Fruit fly (Drosophila melanogaster) whole organism, pupa: Measurements from ENCODE around the gene Cyp4c3.

Source experiments
- CG10348 ChIP-seq: fragments of 200-800 bp; sonication (Bioruptor generic); IDR thresholded peaks from 2 replicates; pipeline ENCODE4 v1.3.6; 2022; ENCODE audit warnings: missing biosample characterization, missing genetic modification characterization
- CG12605 ChIP-seq: fragments of 200-800 bp; sonication (Bioruptor generic); IDR thresholded peaks from 2 replicates; pipeline ENCODE4 v1.3.6; 2022; ENCODE audit warnings: missing biosample characterization, missing genetic modification characterization
- CG13204 ChIP-seq: fragments of 200-800 bp; sonication (Bioruptor generic); optimal IDR thresholded peaks from 2 replicates; lab custom pipeline; 2018; ENCODE audit warnings: missing biosample characterization, mild to moderate bottlenecking, missing genetic modification characterization, moderate library complexity
- CG14655 ChIP-seq: fragments of 200-800 bp; sonication (Bioruptor generic); optimal IDR thresholded peaks from 3 replicates; lab custom pipeline; 2017; ENCODE audit warnings: mild to moderate bottlenecking, missing biosample characterization, missing genetic modification reagents, missing genetic modification characterization
- CG15710 ChIP-seq: fragments of 200-800 bp; sonication (Bioruptor generic); optimal IDR thresholded peaks from 2 replicates; lab custom pipeline; 2018; ENCODE audit warnings: missing biosample characterization, mild to moderate bottlenecking, missing genetic modification characterization, moderate library complexity
- CG17806 ChIP-seq: fragments of 200-800 bp; sonication (Bioruptor generic); optimal IDR thresholded peaks from 2 replicates; lab custom pipeline; 2018; ENCODE audit warnings: missing biosample characterization, mild to moderate bottlenecking, missing genetic modification characterization, moderate library complexity
- CG32121 ChIP-seq: fragments of 200-800 bp; sonication (Bioruptor generic); IDR thresholded peaks from 2 replicates; pipeline ENCODE4 v1.3.6; 2022; ENCODE audit warnings: missing biosample characterization, missing genetic modification characterization
- CG34367 ChIP-seq: fragments of 200-800 bp; sonication (Bioruptor generic); optimal IDR thresholded peaks from 2 replicates; lab custom pipeline; 2018; ENCODE audit warnings: missing biosample characterization, mild to moderate bottlenecking, missing genetic modification characterization
- CG4496 ChIP-seq: fragments of 200-800 bp; sonication (Bioruptor generic); IDR thresholded peaks from 3 replicates; pipeline ENCODE4 v1.3.6; 2022; ENCODE audit warnings: missing biosample characterization, missing genetic modification characterization
- CG8159 ChIP-seq: fragments of 200-800 bp; sonication (Bioruptor generic); optimal IDR thresholded peaks from 3 replicates; lab custom pipeline; 2018; ENCODE audit warnings: missing biosample characterization, mild to moderate bottlenecking, missing genetic modification characterization, moderate library complexity
- CG8301 ChIP-seq: fragments of 200-800 bp; sonication (Bioruptor generic); optimal IDR thresholded peaks from 2 replicates; lab custom pipeline; 2018; ENCODE audit warnings: missing biosample characterization, mild to moderate bottlenecking, missing genetic modification characterization
- CG9948 ChIP-seq: fragments of 200-800 bp; sonication (Bioruptor generic); optimal IDR thresholded peaks from 2 replicates; lab custom pipeline; 2018; ENCODE audit warnings: missing biosample characterization, mild to moderate bottlenecking, missing genetic modification characterization, moderate library complexity
- D1 ChIP-seq: fragments of 200-800 bp; sonication (Bioruptor generic); optimal IDR thresholded peaks from 2 replicates; lab custom pipeline; 2018; ENCODE audit warnings: missing biosample characterization, mild to moderate bottlenecking, missing genetic modification characterization, moderate library complexity
- EcR ChIP-seq: fragments of 200-800 bp; sonication (Bioruptor generic); optimal IDR thresholded peaks from 3 replicates; lab custom pipeline; 2019; ENCODE audit warnings: missing biosample characterization, missing genetic modification characterization, mild to moderate bottlenecking, moderate library complexity, missing genetic modification reagents
- Ets98B ChIP-seq: fragments of 200-800 bp; sonication (Bioruptor generic); IDR thresholded peaks from 2 replicates; pipeline ENCODE4 v1.3.6; 2022; ENCODE audit warnings: missing biosample characterization, missing genetic modification characterization
- Pif1A ChIP-seq: fragments of 200-800 bp; sonication (Bioruptor generic); optimal IDR thresholded peaks from 3 replicates; lab custom pipeline; 2016; ENCODE audit warnings: missing biosample characterization, missing genetic modification characterization
- Pif1B ChIP-seq: fragments of 200-800 bp; sonication (Bioruptor generic); optimal IDR thresholded peaks from 3 replicates; lab custom pipeline; 2016; ENCODE audit warnings: missing biosample characterization, missing genetic modification characterization
- Snoo ChIP-seq: fragments of 200-800 bp; sonication (Bioruptor generic); optimal IDR thresholded peaks from 3 replicates; lab custom pipeline; 2017; ENCODE audit warnings: missing biosample characterization, mild to moderate bottlenecking, missing genetic modification characterization, inconsistent platforms
- fd96Ca ChIP-seq: fragments of 200-800 bp; sonication (Bioruptor generic); IDR thresholded peaks from 3 replicates; pipeline ENCODE4 v1.3.6; 2022; ENCODE audit warnings: missing biosample characterization, missing genetic modification characterization
- gl ChIP-seq: fragments of 200-800 bp; sonication (Bioruptor generic); optimal IDR thresholded peaks from 2 replicates; lab custom pipeline; 2018; ENCODE audit warnings: missing biosample characterization, mild to moderate bottlenecking, missing genetic modification characterization
- rn ChIP-seq: fragments of 200-800 bp; sonication (Bioruptor generic); IDR thresholded peaks from 2 replicates; pipeline ENCODE4 v1.3.6; 2022; ENCODE audit warnings: missing biosample characterization, missing genetic modification characterization

Gene Cyp4c3

DNA sequence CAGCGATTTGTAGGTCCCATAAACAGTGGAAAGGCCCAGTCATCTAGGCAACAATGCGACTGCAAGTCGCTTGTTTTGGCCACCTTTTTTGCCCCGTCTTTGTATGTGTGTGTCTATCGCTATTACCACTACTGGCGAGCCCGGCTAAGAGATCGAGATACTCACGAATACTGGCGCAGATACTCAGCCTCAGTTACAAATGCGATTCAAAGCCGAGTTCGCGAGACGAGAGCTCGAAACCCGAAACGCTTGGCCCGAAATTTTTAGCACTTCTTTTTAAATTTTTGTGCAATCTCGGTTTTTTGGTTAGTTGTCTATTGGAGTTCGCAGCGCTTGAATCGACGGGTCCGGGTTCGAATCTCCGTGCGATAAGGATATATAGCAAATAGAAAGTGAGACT, at the start of gene Cyp4c3:
Cyp4c3 (plus strand) TSS at position 301 of the 400 bp plus-strand sequence.
- TF ChIP-seq CG17806 (no peak), CG15710 (tag; lab: Kevin White, UChicago) (no peak), CG8159 (tag; lab: Kevin White, UChicago) (no peak), CG9948 (tag; lab: Kevin White, UChicago) (no peak), CG14655 (GFP tag; lab: Kevin White, UChicago) (no peak), gl (tag; lab: Kevin White, UChicago) (no peak), Pif1A (GFP tag; lab: Kevin White, UChicago) (no peak), CG32121 (GFP tag; lab: Robert Waterston, UW) (no peak), CG8301 (tag; lab: Kevin White, UChicago) (no peak), Ets98B (GFP tag; lab: Robert Waterston, UW) (no peak), EcR (GFP tag; lab: Kevin White, UChicago) (no peak)

dm6 chr3R:30844436-30844835, 49.4 kb upstream of the Cyp4c3 start:
- no peak for TF ChIP-seq CG8301 (tag; lab: Kevin White, UChicago)
- TF ChIP-seq CG12605 (GFP tag; lab: Robert Waterston, UW) = no peak
- no peak for TF ChIP-seq CG15710 (tag; lab: Kevin White, UChicago)
- TF ChIP-seq Pif1A (GFP tag; lab: Kevin White, UChicago) = no peak
- no peak for TF ChIP-seq CG4496 (GFP tag; lab: Robert Waterston, UW)
- no peak for TF ChIP-seq rn
- TF ChIP-seq CG8159 (tag; lab: Kevin White, UChicago) = no peak
- no peak for TF ChIP-seq CG17806
- TF ChIP-seq Ets98B (GFP tag; lab: Robert Waterston, UW) = no peak
- no peak for TF ChIP-seq fd96Ca
- no peak for TF ChIP-seq CG10348 (GFP tag; lab: Robert Waterston, UW)
- TF ChIP-seq Snoo (tag; lab: Kevin White, UChicago) = no peak
- no peak for TF ChIP-seq CG14655 (GFP tag; lab: Kevin White, UChicago)
- no peak for TF ChIP-seq CG32121 (GFP tag; lab: Robert Waterston, UW)
- TF ChIP-seq CG34367 (tag; lab: Kevin White, UChicago) = no peak
- TF ChIP-seq EcR (GFP tag; lab: Kevin White, UChicago) = no peak
- no peak for TF ChIP-seq Pif1B (GFP tag; lab: Kevin White, UChicago)

DNA sequence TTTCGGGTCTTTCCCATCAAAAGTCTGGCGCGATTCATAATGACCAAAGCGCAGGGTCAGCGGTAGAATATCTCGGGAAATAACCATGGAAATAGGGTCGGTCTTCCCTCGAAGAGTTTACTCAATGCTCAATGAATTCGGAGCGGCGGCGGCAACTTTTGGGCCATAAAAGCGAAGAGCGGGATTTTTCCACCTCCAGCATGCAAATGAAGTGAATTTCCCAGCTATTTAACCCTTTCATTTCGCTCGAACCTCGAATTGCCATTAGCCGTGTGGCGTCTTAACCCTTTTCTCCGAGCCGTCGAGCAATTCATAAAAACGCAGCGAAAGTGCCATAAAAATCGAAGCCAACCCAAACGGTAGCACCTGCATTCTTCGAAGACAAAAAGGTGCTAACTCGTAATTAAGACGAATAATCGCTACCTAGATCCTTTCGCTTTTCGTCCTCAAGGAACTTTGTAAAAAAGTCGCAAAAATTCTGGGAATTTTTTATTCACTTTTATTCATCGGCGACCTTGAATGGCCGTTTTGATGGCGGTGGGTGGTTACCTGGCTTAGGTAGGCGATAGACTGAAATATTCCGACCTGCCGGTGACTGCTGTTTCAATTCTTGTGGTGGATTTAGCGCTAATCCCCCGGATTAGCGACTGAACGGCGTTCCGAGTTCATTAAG, 44.2 kb upstream of the Cyp4c3 start:
- TF ChIP-seq CG4496 (GFP tag; lab: Robert Waterston, UW) (no peak), CG15710 (tag; lab: Kevin White, UChicago) (no peak), CG8159 (tag; lab: Kevin White, UChicago) (no peak), Snoo (tag; lab: Kevin White, UChicago) (no peak), rn (no peak), CG10348 (GFP tag; lab: Robert Waterston, UW) (no peak), CG9948 (tag; lab: Kevin White, UChicago) (no peak), D1 (tag; lab: Kevin White, UChicago) (no peak), CG32121 (GFP tag; lab: Robert Waterston, UW) (no peak)

DNA sequence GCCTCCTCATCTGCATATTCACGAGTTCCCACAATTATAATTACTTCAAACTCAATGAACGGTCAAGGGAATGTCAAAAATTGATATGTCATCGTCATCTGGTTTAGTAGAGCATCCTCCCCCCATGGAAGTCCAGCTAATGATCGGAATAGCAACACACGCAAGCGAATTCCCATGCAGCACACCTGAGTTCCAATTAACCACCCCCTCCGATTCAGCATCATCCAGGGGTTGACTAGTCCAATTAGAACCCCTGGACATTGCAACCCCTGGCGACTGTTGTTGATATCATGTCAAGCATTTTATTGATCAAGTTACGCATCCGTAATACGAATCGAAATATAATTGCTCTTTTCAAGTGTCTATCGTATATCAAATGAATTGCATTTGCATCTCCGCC, 43.4 kb upstream of the Cyp4c3 start:
- TF ChIP-seq CG13204 (GFP tag; lab: Kevin White, UChicago) (no peak), rn (no peak), EcR (GFP tag; lab: Kevin White, UChicago) (no peak), D1 (tag; lab: Kevin White, UChicago) (no peak), CG17806 (no peak), CG12605 (GFP tag; lab: Robert Waterston, UW) (no peak), Ets98B (GFP tag; lab: Robert Waterston, UW) (no peak), CG4496 (GFP tag; lab: Robert Waterston, UW) (no peak), CG14655 (GFP tag; lab: Kevin White, UChicago) (no peak), fd96Ca (no peak), CG15710 (tag; lab: Kevin White, UChicago) (no peak), CG34367 (tag; lab: Kevin White, UChicago) (no peak), gl (tag; lab: Kevin White, UChicago) (no peak)

dm6 chr3R:30851843-30852365, 41.9 kb upstream of the Cyp4c3 start, which contains the start of gene tll:
TSS of gene tll (plus strand) at chr3R:30852315.
- TF ChIP-seq Pif1B (GFP tag; lab: Kevin White, UChicago) (no peak), Ets98B (GFP tag; lab: Robert Waterston, UW) (no peak), rn (no peak), CG14655 (GFP tag; lab: Kevin White, UChicago) (no peak), Snoo (tag; lab: Kevin White, UChicago) (no peak), EcR (GFP tag; lab: Kevin White, UChicago) (no peak), CG12605 (GFP tag; lab: Robert Waterston, UW) (no peak), CG9948 (tag; lab: Kevin White, UChicago) (no peak), CG17806 (no peak), CG8159 (tag; lab: Kevin White, UChicago) (no peak), D1 (tag; lab: Kevin White, UChicago) (no peak), CG32121 (GFP tag; lab: Robert Waterston, UW) (no peak), gl (tag; lab: Kevin White, UChicago) (no peak)
